Fruit fly (Drosophila melanogaster): ENCODE data around the gene CG34279.
A peak's percentile ranks its signal among the peaks of the same experiment; 100 is the strongest.

Gene CG34279

dm6 chr3R:17391313-17391845, 11.7 kb downstream of the CG34279 start, which contains the start of the genes Brf and sds22 (continued):
- TF ChIP-seq CG1621 (tag; optimal IDR thresholded peaks at IDR 0.05) = peak; percentile 87
- TF ChIP-seq Ets21C (GFP tag; optimal IDR thresholded peaks at IDR 0.05) = peak; percentile 97
- TF ChIP-seq Hr38 (GFP tag; optimal IDR thresholded peaks at IDR 0.05) = peak; percentile 32
- peak; percentile 91 for TF ChIP-seq dsx (GFP tag; optimal IDR thresholded peaks at IDR 0.05; ENCODE audit: poor library complexity, severe bottlenecking)
- peak; percentile 97 for TF ChIP-seq svp (GFP tag)
- TF ChIP-seq Sox15 (GFP tag; optimal IDR thresholded peaks at IDR 0.05) = peak; percentile 94
- peak; percentile 92 for TF ChIP-seq CG8319 (GFP tag; optimal IDR thresholded peaks at IDR 0.05)
- peak; percentile 89 for TF ChIP-seq CG15336 (GFP tag; IDR thresholded peaks at IDR 0.05)
- peak; percentile 93 for TF ChIP-seq CG8632 (GFP tag; optimal IDR thresholded peaks at IDR 0.05)
- TF ChIP-seq Met (GFP tag; optimal IDR thresholded peaks at IDR 0.05) = peak; percentile 96
- TF ChIP-seq Ets96B (tag; optimal IDR thresholded peaks at IDR 0.05) = peak; percentile 92
- peak; percentile 73 for TF ChIP-seq CG6854 (GFP tag; optimal IDR thresholded peaks at IDR 0.05)
- peak; percentile 91 for TF ChIP-seq CG6163 (GFP tag; IDR thresholded peaks at IDR 0.05)
- TF ChIP-seq fkh (GFP tag; optimal IDR thresholded peaks at IDR 0.05) = peak; percentile 96
- peak; percentile 97 for TF ChIP-seq OdsH (GFP tag; optimal IDR thresholded peaks at IDR 0.05)
- TF ChIP-seq spab (GFP tag; optimal IDR thresholded peaks at IDR 0.05) = peak; percentile 83
- peak; percentile 95 for TF ChIP-seq Smox (GFP tag; optimal IDR thresholded peaks at IDR 0.05)
- peak; percentile 92 for TF ChIP-seq net (GFP tag; optimal IDR thresholded peaks at IDR 0.05)
- TF ChIP-seq CG10669 (GFP tag; optimal IDR thresholded peaks at IDR 0.05) = peak; percentile 94

dm6 chr3R:17386168-17386819, 16.8 kb downstream of the CG34279 start:
- peak; percentile 92 for TF ChIP-seq eg (GFP tag; IDR thresholded peaks at IDR 0.05)
- TF ChIP-seq achi (GFP tag; optimal IDR thresholded peaks at IDR 0.05) = peak; percentile 76
- TF ChIP-seq OdsH (GFP tag; optimal IDR thresholded peaks at IDR 0.05) = peak; percentile 79
- TF ChIP-seq CG6854 (GFP tag; optimal IDR thresholded peaks at IDR 0.05) = peak; percentile 59
- TF ChIP-seq Sox14 (GFP tag; optimal IDR thresholded peaks at IDR 0.05) = peak; percentile 68
- TF ChIP-seq Smox (GFP tag; optimal IDR thresholded peaks at IDR 0.05) = peak; percentile 64
- TF ChIP-seq CG7368 (GFP tag; optimal IDR thresholded peaks at IDR 0.05) = peak; percentile 63
- no peak for TF ChIP-seq Eip93F (GFP tag; optimal IDR thresholded peaks at IDR 0.05)
- TF ChIP-seq Sox102F (GFP tag; optimal IDR thresholded peaks at IDR 0.05) = peak; percentile 68
- peak; percentile 79 for TF ChIP-seq CG6276 (GFP tag; optimal IDR thresholded peaks at IDR 0.05)
- peak; percentile 74 for TF ChIP-seq CG11902 (GFP tag; optimal IDR thresholded peaks at IDR 0.05)
- peak; percentile 77 for TF ChIP-seq Ets21C (GFP tag; optimal IDR thresholded peaks at IDR 0.05)
- TF ChIP-seq Eip78C (GFP tag) = peak; percentile 91
- TF ChIP-seq ss (GFP tag; optimal IDR thresholded peaks at IDR 0.05) = peak; percentile 35 to 65
- TF ChIP-seq fkh (GFP tag; optimal IDR thresholded peaks at IDR 0.05) = peak; percentile 40
- TF ChIP-seq CG15336 (GFP tag; IDR thresholded peaks at IDR 0.05) = peak; percentile 87
- peak; percentile 81 for TF ChIP-seq Eip75B (GFP tag; optimal IDR thresholded peaks at IDR 0.05)
- TF ChIP-seq CG16779 (tag; optimal IDR thresholded peaks at IDR 0.05) = peak; percentile 64
- peak; percentile 24 for TF ChIP-seq vri (GFP tag; optimal IDR thresholded peaks at IDR 0.05)
- peak; percentile 89 for TF ChIP-seq CG6163 (GFP tag; IDR thresholded peaks at IDR 0.05)
- TF ChIP-seq CG1621 (tag; optimal IDR thresholded peaks at IDR 0.05) = peak; percentile 51
- TF ChIP-seq esn (GFP tag; optimal IDR thresholded peaks at IDR 0.05) = peak; percentile 79
- TF ChIP-seq svp (GFP tag) = peak; percentile 84
- TF ChIP-seq Met (GFP tag; optimal IDR thresholded peaks at IDR 0.05) = peak; percentile 71
- TF ChIP-seq Hr4 (GFP tag; optimal IDR thresholded peaks at IDR 0.05) = peak; percentile 84
- TF ChIP-seq CG8632 (GFP tag; optimal IDR thresholded peaks at IDR 0.05) = peak; percentile 72
- peak; percentile 78 for TF ChIP-seq CG32006 (GFP tag; optimal IDR thresholded peaks at IDR 0.05)
- peak; percentile 58 for TF ChIP-seq dsx (GFP tag; optimal IDR thresholded peaks at IDR 0.05; ENCODE audit: poor library complexity, severe bottlenecking)
- TF ChIP-seq net (GFP tag; optimal IDR thresholded peaks at IDR 0.05) = peak; percentile 64
- TF ChIP-seq spab (GFP tag; optimal IDR thresholded peaks at IDR 0.05) = peak; percentile 52
- peak; percentile 83 for TF ChIP-seq cyc (GFP tag; optimal IDR thresholded peaks at IDR 0.05)
- TF ChIP-seq dac (GFP tag; optimal IDR thresholded peaks at IDR 0.05) = peak; percentile 54
- peak; percentile 66 for TF ChIP-seq CG3032 (tag; optimal IDR thresholded peaks at IDR 0.05)
- peak; percentile 77 for TF ChIP-seq CG10669 (GFP tag; optimal IDR thresholded peaks at IDR 0.05)
- TF ChIP-seq Gug (GFP tag; IDR thresholded peaks at IDR 0.05) = peak; percentile 79
- TF ChIP-seq salr (GFP tag; optimal IDR thresholded peaks at IDR 0.05) = peak; percentile 49 to 71
- TF ChIP-seq Lpt (GFP tag; optimal IDR thresholded peaks at IDR 0.05) = peak; percentile 63
- peak; percentile 52 for TF ChIP-seq fd85E (GFP tag; optimal IDR thresholded peaks at IDR 0.05)
- peak; percentile 74 for TF ChIP-seq CG31627 (GFP tag; optimal IDR thresholded peaks at IDR 0.05)
- TF ChIP-seq CG9139 (GFP tag; optimal IDR thresholded peaks at IDR 0.05) = peak; percentile 34
- peak; percentile 75 for TF ChIP-seq CG6792 (GFP tag; optimal IDR thresholded peaks at IDR 0.05)
